Fruit fly (Drosophila melanogaster) whole organism, pupa: ENCODE results near the gene Srg3.
A peak's percentile ranks its signal among the peaks of the same experiment; 100 is the strongest.

Source experiments
- CG10348 ChIP-seq: fragments of 200-800 bp; sonication (Bioruptor generic); IDR thresholded peaks from 2 replicates; pipeline ENCODE4 v1.3.6; 2022; ENCODE audit warnings: missing biosample characterization, missing genetic modification characterization
- CG12605 ChIP-seq: fragments of 200-800 bp; sonication (Bioruptor generic); IDR thresholded peaks from 2 replicates; pipeline ENCODE4 v1.3.6; 2022; ENCODE audit warnings: missing biosample characterization, missing genetic modification characterization
- CG13204 ChIP-seq: fragments of 200-800 bp; sonication (Bioruptor generic); optimal IDR thresholded peaks from 2 replicates; lab custom pipeline; 2018; ENCODE audit warnings: missing biosample characterization, mild to moderate bottlenecking, missing genetic modification characterization, moderate library complexity
- CG14655 ChIP-seq: fragments of 200-800 bp; sonication (Bioruptor generic); optimal IDR thresholded peaks from 3 replicates; lab custom pipeline; 2017; ENCODE audit warnings: mild to moderate bottlenecking, missing biosample characterization, missing genetic modification reagents, missing genetic modification characterization
- CG15710 ChIP-seq: fragments of 200-800 bp; sonication (Bioruptor generic); optimal IDR thresholded peaks from 2 replicates; lab custom pipeline; 2018; ENCODE audit warnings: missing biosample characterization, mild to moderate bottlenecking, missing genetic modification characterization, moderate library complexity
- CG17806 ChIP-seq: fragments of 200-800 bp; sonication (Bioruptor generic); optimal IDR thresholded peaks from 2 replicates; lab custom pipeline; 2018; ENCODE audit warnings: missing biosample characterization, mild to moderate bottlenecking, missing genetic modification characterization, moderate library complexity
- CG32121 ChIP-seq: fragments of 200-800 bp; sonication (Bioruptor generic); IDR thresholded peaks from 2 replicates; pipeline ENCODE4 v1.3.6; 2022; ENCODE audit warnings: missing biosample characterization, missing genetic modification characterization
- CG34367 ChIP-seq: fragments of 200-800 bp; sonication (Bioruptor generic); optimal IDR thresholded peaks from 2 replicates; lab custom pipeline; 2018; ENCODE audit warnings: missing biosample characterization, mild to moderate bottlenecking, missing genetic modification characterization
- CG4496 ChIP-seq: fragments of 200-800 bp; sonication (Bioruptor generic); IDR thresholded peaks from 3 replicates; pipeline ENCODE4 v1.3.6; 2022; ENCODE audit warnings: missing biosample characterization, missing genetic modification characterization
- CG8159 ChIP-seq: fragments of 200-800 bp; sonication (Bioruptor generic); optimal IDR thresholded peaks from 3 replicates; lab custom pipeline; 2018; ENCODE audit warnings: missing biosample characterization, mild to moderate bottlenecking, missing genetic modification characterization, moderate library complexity
- CG8301 ChIP-seq: fragments of 200-800 bp; sonication (Bioruptor generic); optimal IDR thresholded peaks from 2 replicates; lab custom pipeline; 2018; ENCODE audit warnings: missing biosample characterization, mild to moderate bottlenecking, missing genetic modification characterization
- CG9948 ChIP-seq: fragments of 200-800 bp; sonication (Bioruptor generic); optimal IDR thresholded peaks from 2 replicates; lab custom pipeline; 2018; ENCODE audit warnings: missing biosample characterization, mild to moderate bottlenecking, missing genetic modification characterization, moderate library complexity
- D1 ChIP-seq: fragments of 200-800 bp; sonication (Bioruptor generic); optimal IDR thresholded peaks from 2 replicates; lab custom pipeline; 2018; ENCODE audit warnings: missing biosample characterization, mild to moderate bottlenecking, missing genetic modification characterization, moderate library complexity
- EcR ChIP-seq: fragments of 200-800 bp; sonication (Bioruptor generic); optimal IDR thresholded peaks from 3 replicates; lab custom pipeline; 2019; ENCODE audit warnings: missing biosample characterization, missing genetic modification characterization, mild to moderate bottlenecking, moderate library complexity, missing genetic modification reagents
- Ets98B ChIP-seq: fragments of 200-800 bp; sonication (Bioruptor generic); IDR thresholded peaks from 2 replicates; pipeline ENCODE4 v1.3.6; 2022; ENCODE audit warnings: missing biosample characterization, missing genetic modification characterization
- Pif1A ChIP-seq: fragments of 200-800 bp; sonication (Bioruptor generic); optimal IDR thresholded peaks from 3 replicates; lab custom pipeline; 2016; ENCODE audit warnings: missing biosample characterization, missing genetic modification characterization
- Pif1B ChIP-seq: fragments of 200-800 bp; sonication (Bioruptor generic); optimal IDR thresholded peaks from 3 replicates; lab custom pipeline; 2016; ENCODE audit warnings: missing biosample characterization, missing genetic modification characterization
- Snoo ChIP-seq: fragments of 200-800 bp; sonication (Bioruptor generic); optimal IDR thresholded peaks from 3 replicates; lab custom pipeline; 2017; ENCODE audit warnings: missing biosample characterization, mild to moderate bottlenecking, missing genetic modification characterization, inconsistent platforms
- fd96Ca ChIP-seq: fragments of 200-800 bp; sonication (Bioruptor generic); IDR thresholded peaks from 3 replicates; pipeline ENCODE4 v1.3.6; 2022; ENCODE audit warnings: missing biosample characterization, missing genetic modification characterization
- gl ChIP-seq: fragments of 200-800 bp; sonication (Bioruptor generic); optimal IDR thresholded peaks from 2 replicates; lab custom pipeline; 2018; ENCODE audit warnings: missing biosample characterization, mild to moderate bottlenecking, missing genetic modification characterization
- rn ChIP-seq: fragments of 200-800 bp; sonication (Bioruptor generic); IDR thresholded peaks from 2 replicates; pipeline ENCODE4 v1.3.6; 2022; ENCODE audit warnings: missing biosample characterization, missing genetic modification characterization

Srg3 gene

DNA sequence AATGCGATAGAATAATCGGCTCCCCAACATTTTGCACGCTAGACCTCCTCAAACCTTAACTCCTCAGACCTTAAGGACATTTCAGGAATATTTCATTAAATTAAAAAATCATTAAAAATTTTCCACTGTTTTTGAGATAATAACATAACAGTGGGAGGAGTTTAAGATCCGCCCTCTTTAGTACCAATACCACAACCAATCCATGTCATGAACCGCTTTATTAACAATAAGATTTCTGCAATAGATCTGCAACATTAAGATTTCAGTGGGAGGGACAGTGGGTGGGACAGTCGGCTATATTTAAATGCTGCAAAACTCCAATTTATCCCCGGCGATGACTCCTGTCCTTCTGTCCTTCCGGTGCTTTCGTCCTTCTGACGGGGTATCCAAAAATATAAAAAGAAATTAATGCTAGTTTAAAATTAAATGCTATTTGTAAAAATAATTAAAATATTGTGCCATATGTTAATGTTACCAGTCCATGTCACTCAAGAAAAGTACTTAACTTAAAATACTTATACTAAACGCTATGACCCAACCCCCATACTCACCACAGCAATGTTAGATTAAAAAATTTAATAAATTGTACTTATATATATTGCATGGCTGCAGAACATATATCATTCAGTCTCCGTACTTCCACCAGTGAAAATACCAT is at the start of gene Srg3:
Gene Srg3 (plus strand): TSS at position 608 of the 658 bp plus-strand sequence.
- TF ChIP-seq Pif1A (GFP tag; lab: Kevin White, UChicago): no peak
- no peak for TF ChIP-seq CG10348 (GFP tag; lab: Robert Waterston, UW)
- TF ChIP-seq rn: no peak
- TF ChIP-seq Pif1B: no peak
- no peak for TF ChIP-seq CG4496
- no peak for TF ChIP-seq CG34367 (tag; lab: Kevin White, UChicago)
- no peak for TF ChIP-seq CG32121 (GFP tag; lab: Robert Waterston, UW)
- no peak for TF ChIP-seq CG17806 (tag; lab: Kevin White, UChicago)
- TF ChIP-seq fd96Ca: no peak

DNA sequence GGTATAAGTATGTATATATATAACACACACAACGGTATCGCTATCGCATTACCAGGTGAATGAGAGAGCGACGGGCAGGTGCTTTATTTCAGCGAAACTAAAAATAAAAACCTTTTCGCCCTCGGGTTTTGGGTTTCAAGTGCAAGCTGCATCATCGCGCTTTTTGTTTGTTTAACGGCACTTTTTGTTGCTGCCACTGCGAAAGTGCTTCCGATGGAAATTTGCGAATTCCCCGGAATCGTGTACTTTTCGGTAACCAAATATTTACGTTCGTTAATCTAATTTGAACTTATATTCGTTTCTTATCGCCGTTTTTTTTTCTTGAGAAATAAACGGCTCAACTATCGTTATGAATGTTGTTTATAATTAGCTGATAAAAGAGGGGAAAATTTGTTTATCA is 47.0 kb upstream of the Srg3 start:
- TF ChIP-seq CG32121 (GFP tag; lab: Robert Waterston, UW) (no peak), Snoo (tag; lab: Kevin White, UChicago) (no peak), CG9948 (tag; lab: Kevin White, UChicago) (no peak), CG14655 (GFP tag; lab: Kevin White, UChicago) (no peak), CG8159 (tag; lab: Kevin White, UChicago) (no peak), CG34367 (tag; lab: Kevin White, UChicago) (no peak), rn (no peak), Pif1B (no peak), gl (tag; lab: Kevin White, UChicago) (no peak), fd96Ca (no peak), CG17806 (tag; lab: Kevin White, UChicago) (no peak), CG10348 (GFP tag; lab: Robert Waterston, UW) (no peak), Ets98B (no peak), CG13204 (no peak), EcR (GFP tag; lab: Kevin White, UChicago) (no peak), CG8301 (tag; lab: Kevin White, UChicago) (no peak)
- TF ChIP-seq, all 21 proteins: peak for 0

DNA sequence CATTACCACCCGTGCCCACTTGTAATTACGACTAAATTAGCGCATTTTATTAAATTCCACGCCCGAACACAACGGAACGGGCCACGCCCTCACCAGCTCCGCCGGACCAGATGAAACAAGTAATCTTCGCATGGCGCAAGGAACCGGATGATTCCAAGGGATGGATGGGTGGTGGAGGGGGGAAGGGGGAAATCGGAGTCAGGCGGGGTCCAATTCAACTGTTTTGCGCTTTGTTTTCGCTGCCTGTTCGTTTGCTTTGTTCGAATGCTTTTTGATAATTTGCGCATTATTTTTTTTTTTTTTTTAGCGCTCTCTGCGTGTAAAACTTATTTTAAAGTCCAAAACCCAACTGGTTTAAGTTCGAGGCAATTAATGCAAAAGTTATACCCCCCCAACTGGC is 46.3 kb upstream of the Srg3 start:
- TF ChIP-seq CG12605 (GFP tag; lab: Robert Waterston, UW) (peak; percentile 30; the same call in 1 of the 2 replicates), CG32121 (GFP tag; lab: Robert Waterston, UW) (no peak), CG9948 (tag; lab: Kevin White, UChicago) (no peak), EcR (GFP tag; lab: Kevin White, UChicago) (peak; percentile 33)

DNA sequence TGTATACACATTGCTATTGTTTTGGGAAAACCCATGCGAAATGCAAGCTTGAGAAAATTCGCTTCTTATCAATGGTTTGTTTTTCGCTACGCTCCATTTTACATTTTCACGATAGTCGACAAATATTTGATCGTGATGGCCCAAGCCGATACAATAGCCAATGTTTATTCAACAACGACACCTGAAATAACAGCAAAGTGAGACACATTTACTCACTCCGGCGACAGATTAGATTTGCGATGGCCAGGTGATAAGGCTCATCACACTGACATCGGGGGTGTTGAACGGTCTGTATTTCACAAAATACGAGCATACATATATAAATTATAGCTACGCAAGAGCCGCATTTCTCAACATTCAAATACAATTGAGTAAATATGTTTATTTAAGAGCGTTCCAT is 45.9 kb upstream of the Srg3 start:
- no peak for TF ChIP-seq fd96Ca
- no peak for TF ChIP-seq CG8301 (tag; lab: Kevin White, UChicago)
- no peak for TF ChIP-seq CG15710
- TF ChIP-seq CG4496: peak; percentile 54; the same call in 1 of the 3 replicates
- no peak for TF ChIP-seq CG34367 (tag; lab: Kevin White, UChicago)
- TF ChIP-seq EcR (GFP tag; lab: Kevin White, UChicago): no peak
- no peak for TF ChIP-seq CG10348 (GFP tag; lab: Robert Waterston, UW)
- peak; percentile 49 for TF ChIP-seq gl (tag; lab: Kevin White, UChicago)
- peak; percentile 29 for TF ChIP-seq Pif1A (GFP tag; lab: Kevin White, UChicago)
- peak; percentile 22 for TF ChIP-seq CG14655 (GFP tag; lab: Kevin White, UChicago)
- peak; percentile 12 for TF ChIP-seq Pif1B
- peak; percentile 51; the same call in 1 of the 2 replicates for TF ChIP-seq CG32121 (GFP tag; lab: Robert Waterston, UW)
- no peak for TF ChIP-seq Snoo (tag; lab: Kevin White, UChicago)
- TF ChIP-seq Ets98B: no peak

DNA sequence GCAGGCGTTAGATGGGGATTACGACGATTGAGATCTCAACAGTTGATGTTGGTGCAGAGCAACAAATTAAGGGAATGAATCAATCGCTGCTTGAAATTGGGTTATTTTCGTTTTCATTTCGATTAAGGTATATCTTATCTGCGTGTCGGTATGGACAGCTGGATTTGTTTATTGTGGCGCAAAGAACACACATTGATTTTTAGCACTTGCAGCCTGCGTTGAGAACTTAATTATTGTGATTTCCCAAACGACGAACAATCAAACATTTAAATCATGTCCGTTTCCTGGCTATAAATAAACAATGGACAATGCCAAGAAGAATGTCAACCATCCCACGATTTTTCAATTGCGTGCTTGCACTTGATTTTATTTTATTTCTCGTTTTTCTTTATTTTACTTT is 45.0 kb upstream of the Srg3 start:
- TF ChIP-seq CG34367 (tag; lab: Kevin White, UChicago) (no peak), CG14655 (GFP tag; lab: Kevin White, UChicago) (no peak), CG13204 (no peak), CG4496 (no peak), CG9948 (tag; lab: Kevin White, UChicago) (no peak), CG10348 (GFP tag; lab: Robert Waterston, UW) (no peak), CG15710 (no peak), CG8301 (tag; lab: Kevin White, UChicago) (no peak)

DNA sequence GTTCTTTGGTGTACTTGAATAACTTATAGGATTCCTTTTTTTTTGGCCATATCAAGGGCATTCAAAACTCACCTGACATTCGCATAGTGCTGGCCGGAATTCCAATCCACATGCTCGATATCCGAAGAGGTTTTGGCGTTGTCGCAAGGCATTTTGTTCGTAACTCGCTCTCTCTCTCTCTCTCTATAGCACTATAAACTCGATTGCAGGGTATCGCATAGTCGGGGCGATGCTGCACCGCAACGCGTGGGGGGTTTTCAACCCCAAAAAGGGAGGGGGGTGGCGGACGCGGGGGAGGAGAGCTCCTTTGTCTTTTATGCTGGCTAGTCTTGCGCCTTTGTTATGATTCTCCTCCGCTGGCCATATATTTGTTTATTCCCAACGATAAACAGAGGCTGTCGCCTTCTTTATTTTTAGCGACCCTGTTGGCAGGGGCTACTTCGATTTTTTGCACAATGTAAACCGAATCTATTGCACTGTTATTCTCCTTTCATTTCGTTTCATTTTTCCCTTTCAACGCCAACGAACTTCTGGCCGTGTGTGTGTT is 44.5 kb upstream of the Srg3 start:
- TF ChIP-seq CG8159 (tag; lab: Kevin White, UChicago) (peak; percentile 20), CG17806 (tag; lab: Kevin White, UChicago) (peak; percentile 1), Pif1B (no peak), EcR (GFP tag; lab: Kevin White, UChicago) (peak; percentile 86), CG34367 (tag; lab: Kevin White, UChicago) (no peak), CG12605 (GFP tag; lab: Robert Waterston, UW) (0 out of 2 replicates have a peak, but pooled peaks have one; percentile 46), CG9948 (tag; lab: Kevin White, UChicago) (peak; percentile 17), CG14655 (GFP tag; lab: Kevin White, UChicago) (no peak), gl (tag; lab: Kevin White, UChicago) (no peak), Pif1A (GFP tag; lab: Kevin White, UChicago) (no peak), CG15710 (peak; percentile 9), rn (no peak), CG32121 (GFP tag; lab: Robert Waterston, UW) (peak; percentile 35; the same call in 1 of the 2 replicates), CG13204 (no peak), CG10348 (GFP tag; lab: Robert Waterston, UW) (no peak), Snoo (tag; lab: Kevin White, UChicago) (peak; percentile 29), fd96Ca (no peak; the same call in 2 of the 3 replicates), CG8301 (tag; lab: Kevin White, UChicago) (no peak), Ets98B (0 out of 2 replicates have a peak, but pooled peaks have one; percentile 46), D1 (tag; lab: Kevin White, UChicago) (peak; percentile 3), CG4496 (peak; percentile 50; the same call in 1 of the 3 replicates)
